Worm (Caenorhabditis elegans): ENCODE results near the gene Y73C8B.5.

The Y73C8B.5 gene

ce11 chrV:3185855-3186254 is 11.2 kb upstream of the Y73C8B.5 start:
- TF ChIP-seq W03F9.2 (tag; optimal IDR thresholded peaks at IDR 0.05), result no peak

ce11 chrV:3188043-3188442 is 9.0 kb upstream of the Y73C8B.5 start, which contains the start of gene lag-2:
TSS of gene lag-2 (plus strand) at chrV:3188343.
- no peak for TF ChIP-seq dao-5 (tag; optimal IDR thresholded peaks at IDR 0.05)
- TF ChIP-seq him-1 (tag; optimal IDR thresholded peaks at IDR 0.05), result no peak
- TF ChIP-seq W03F9.2 (tag; optimal IDR thresholded peaks at IDR 0.05), result no peak

- no peak for TF ChIP-seq him-1 (tag; optimal IDR thresholded peaks at IDR 0.05)
- TF ChIP-seq W03F9.2 (tag; optimal IDR thresholded peaks at IDR 0.05), result no peak
- no peak for TF ChIP-seq dao-5 (tag; optimal IDR thresholded peaks at IDR 0.05)
These were observed 3.9 kb upstream of the Y73C8B.5 start, which contains the start of the genes Y73C8B.3 and Y73C8B.9 for ce11 chrV:3193091-3193608. TSS of gene Y73C8B.3 (minus strand) at chrV:3193237. TSS of gene Y73C8B.9 (plus strand) at chrV:3193558.

- TF ChIP-seq him-1 (tag; optimal IDR thresholded peaks at IDR 0.05) (no peak), W03F9.2 (tag; optimal IDR thresholded peaks at IDR 0.05) (no peak), dao-5 (tag; optimal IDR thresholded peaks at IDR 0.05) (no peak)
These were observed 2.1 kb upstream of the Y73C8B.5 start, which contains the start of gene Y73C8B.2 for ce11 chrV:3194952-3195450. TSS of gene Y73C8B.2 (minus strand) at chrV:3195002.

- TF ChIP-seq W03F9.2 (tag; optimal IDR thresholded peaks at IDR 0.05) (no peak), him-1 (tag; optimal IDR thresholded peaks at IDR 0.05) (no peak), dao-5 (tag; optimal IDR thresholded peaks at IDR 0.05) (no peak)
These were observed 1.3 kb upstream of the Y73C8B.5 start for ce11 chrV:3195814-3196213.

- no peak for TF ChIP-seq W03F9.2 (tag; optimal IDR thresholded peaks at IDR 0.05)
- TF ChIP-seq dao-5 (tag; optimal IDR thresholded peaks at IDR 0.05), result no peak
- TF ChIP-seq him-1 (tag; optimal IDR thresholded peaks at IDR 0.05), result no peak
These were observed 3.3 kb downstream of the Y73C8B.5 start, which contains the start of gene K08D9.4 for ce11 chrV:3200323-3200722. TSS of gene K08D9.4 (minus strand) at chrV:3200423.

ce11 chrV:3204433-3204832 is 7.4 kb downstream of the Y73C8B.5 start:
- TF ChIP-seq W03F9.2 (tag; optimal IDR thresholded peaks at IDR 0.05) (no peak), him-1 (tag; optimal IDR thresholded peaks at IDR 0.05) (no peak), dao-5 (tag; optimal IDR thresholded peaks at IDR 0.05) (no peak)

ce11 chrV:3208940-3209339 is 11.9 kb downstream of the Y73C8B.5 start:
- no peak for TF ChIP-seq dao-5 (tag; optimal IDR thresholded peaks at IDR 0.05)
- no peak for TF ChIP-seq W03F9.2 (tag; optimal IDR thresholded peaks at IDR 0.05)
- no peak for TF ChIP-seq him-1 (tag; optimal IDR thresholded peaks at IDR 0.05)

- no peak for TF ChIP-seq dao-5 (tag; optimal IDR thresholded peaks at IDR 0.05)
- TF ChIP-seq W03F9.2 (tag; optimal IDR thresholded peaks at IDR 0.05), result no peak
- no peak for TF ChIP-seq him-1 (tag; optimal IDR thresholded peaks at IDR 0.05)
These were observed 13.1 kb downstream of the Y73C8B.5 start, which contains the start of gene apx-1 for ce11 chrV:3210147-3210546. TSS of gene apx-1 (plus strand) at chrV:3210196.

ce11 chrV:3218604-3219003 is 21.5 kb downstream of the Y73C8B.5 start:
- TF ChIP-seq W03F9.2 (tag; optimal IDR thresholded peaks at IDR 0.05) (no peak), dao-5 (tag; optimal IDR thresholded peaks at IDR 0.05) (no peak), him-1 (tag; optimal IDR thresholded peaks at IDR 0.05) (no peak)

- TF ChIP-seq W03F9.2 (tag; optimal IDR thresholded peaks at IDR 0.05) (no peak), him-1 (tag; optimal IDR thresholded peaks at IDR 0.05) (no peak), dao-5 (tag; optimal IDR thresholded peaks at IDR 0.05) (no peak)
These were observed 30.3 kb downstream of the Y73C8B.5 start, which contains the start of gene K08D9.2 for ce11 chrV:3227373-3227772. TSS of gene K08D9.2 (plus strand) at chrV:3227673.

ce11 chrV:3230150-3230549 is 33.1 kb downstream of the Y73C8B.5 start:
- TF ChIP-seq W03F9.2 (tag; optimal IDR thresholded peaks at IDR 0.05) (no peak), dao-5 (tag; optimal IDR thresholded peaks at IDR 0.05) (no peak), him-1 (tag; optimal IDR thresholded peaks at IDR 0.05) (no peak)

ce11 chrV:3230597-3230996 is 33.5 kb downstream of the Y73C8B.5 start, which contains the start of gene K08D9.10:
TSS of gene K08D9.10 (plus strand) at chrV:3230897.
- no peak for TF ChIP-seq dao-5 (tag; optimal IDR thresholded peaks at IDR 0.05)
- TF ChIP-seq him-1 (tag; optimal IDR thresholded peaks at IDR 0.05), result no peak
- no peak for TF ChIP-seq W03F9.2 (tag; optimal IDR thresholded peaks at IDR 0.05)

- TF ChIP-seq dao-5 (tag; optimal IDR thresholded peaks at IDR 0.05), result no peak
These were observed 37.8 kb downstream of the Y73C8B.5 start, which contains the start of gene K08D9.6 for ce11 chrV:3234887-3235286. TSS of gene K08D9.6 (minus strand) at chrV:3234987.

ce11 chrV:3236610-3237009 is 39.5 kb downstream of the Y73C8B.5 start, which contains the start of the genes K08D9.9 and str-16:
TSS of gene K08D9.9 (minus strand) at chrV:3236710.
TSS of gene str-16 (plus strand) at chrV:3236875.
- TF ChIP-seq dao-5 (tag; optimal IDR thresholded peaks at IDR 0.05), result no peak
- TF ChIP-seq him-1 (tag; optimal IDR thresholded peaks at IDR 0.05), result no peak
- no peak for TF ChIP-seq W03F9.2 (tag; optimal IDR thresholded peaks at IDR 0.05)
